Fruit fly (Drosophila melanogaster): Measurements from ENCODE around the gene CG4558.

Gene CG4558

DNA sequence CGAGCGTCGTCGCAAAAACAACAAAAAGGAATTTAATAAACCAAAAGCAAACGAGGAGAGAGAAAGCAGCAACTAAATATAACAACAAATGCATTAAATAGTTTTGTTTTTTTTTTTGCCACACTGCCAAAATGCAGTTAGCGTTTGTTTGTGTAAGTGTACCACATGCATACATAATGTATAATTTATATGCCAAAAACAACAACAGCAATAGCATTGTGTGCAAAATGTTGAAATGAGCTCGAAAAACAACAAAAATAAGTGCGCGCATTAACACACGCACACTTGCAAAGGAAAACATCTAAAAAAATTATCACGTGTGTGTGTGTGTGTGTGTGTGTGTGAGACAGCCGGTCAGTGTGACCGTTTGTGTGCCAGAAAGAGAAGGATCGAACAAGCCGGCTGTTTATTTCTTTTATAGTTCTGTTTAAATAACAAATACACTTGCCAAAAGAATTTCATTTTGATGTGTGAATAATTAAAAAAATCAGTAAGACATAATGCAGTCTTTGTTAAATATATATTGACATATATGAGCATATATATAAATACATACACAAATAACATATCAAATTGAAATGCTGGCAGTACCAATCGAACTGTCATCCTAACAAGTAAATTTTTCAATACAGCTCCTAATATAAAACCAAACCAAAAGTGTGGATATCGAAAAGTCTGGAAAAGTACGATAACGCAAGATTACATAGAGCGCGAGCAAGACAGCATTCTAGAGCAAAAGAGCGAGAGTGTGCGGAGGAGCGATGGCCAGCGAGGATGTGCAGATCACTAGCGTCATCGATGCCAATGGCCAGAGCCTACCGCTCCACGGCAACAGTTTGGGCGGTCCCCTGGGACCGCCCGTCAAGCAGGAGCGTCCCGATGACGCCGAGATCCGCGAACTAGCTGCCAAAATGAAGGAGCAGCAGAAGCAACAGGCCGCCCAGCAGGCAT is 19.3 kb downstream of the CG4558 start (continued):
- TF ChIP-seq tup (GFP tag; optimal IDR thresholded peaks at IDR 0.05) (no peak), CG12299 (tag; optimal IDR thresholded peaks at IDR 0.05) (no peak), rib (GFP tag; IDR thresholded peaks at IDR 0.05) (no peak), vnd (GFP tag; IDR thresholded peaks at IDR 0.05; ENCODE audit: partially characterized antibody) (no peak), CG7271 (tag; optimal IDR thresholded peaks at IDR 0.05) (no peak), Myb (GFP tag; optimal IDR thresholded peaks at IDR 0.05) (no peak), CG43689 (GFP tag; IDR thresholded peaks at IDR 0.05) (no peak), CG5180 (GFP tag; optimal IDR thresholded peaks at IDR 0.05) (no peak), scrt (GFP tag; optimal IDR thresholded peaks at IDR 0.05) (no peak), Poxn (GFP tag; IDR thresholded peaks at IDR 0.05) (no peak), CG15514 (GFP tag; optimal IDR thresholded peaks at IDR 0.05) (no peak), CG10565 (GFP tag; optimal IDR thresholded peaks at IDR 0.05) (no peak), Hsf (GFP tag; optimal IDR thresholded peaks at IDR 0.05) (no peak), CG34376 (GFP tag; optimal IDR thresholded peaks at IDR 0.05) (no peak), CG14710 (tag; optimal IDR thresholded peaks at IDR 0.05) (no peak), Med (GFP tag) (peak; percentile 31), MTF-1 (GFP tag; optimal IDR thresholded peaks at IDR 0.05; ENCODE audit: borderline replicate concordance) (no peak), Bdp1 (GFP tag; optimal IDR thresholded peaks at IDR 0.05) (no peak), ERR (GFP tag; optimal IDR thresholded peaks at IDR 0.05) (no peak), YL-1 (GFP tag; optimal IDR thresholded peaks at IDR 0.05) (no peak), onecut (GFP tag; IDR thresholded peaks at IDR 0.05) (no peak), z (GFP tag; IDR thresholded peaks at IDR 0.05) (0 out of 3 replicates have a peak, but pooled peaks have one; percentile 11), CG11696 (GFP tag; IDR thresholded peaks at IDR 0.05) (0 out of 2 replicates have a peak, but pooled peaks have one; percentile 4), kni (GFP tag; optimal IDR thresholded peaks at IDR 0.05) (no peak), Taf1 (GFP tag; IDR thresholded peaks at IDR 0.05) (no peak), CG18262 (tag; optimal IDR thresholded peaks at IDR 0.05) (no peak), grn (GFP tag; optimal IDR thresholded peaks at IDR 0.05) (no peak), Jarid2 (GFP tag; optimal IDR thresholded peaks at IDR 0.05) (no peak), CG10654 (GFP tag; optimal IDR thresholded peaks at IDR 0.05) (no peak), unpg (GFP tag; optimal IDR thresholded peaks at IDR 0.05) (no peak), hkb (optimal IDR thresholded peaks at IDR 0.05) (no peak), hkb (GFP tag; IDR thresholded peaks at IDR 0.05) (no peak), CG15479 (GFP tag; optimal IDR thresholded peaks at IDR 0.05) (no peak), phol (tag; optimal IDR thresholded peaks at IDR 0.05) (no peak), Xrp1 (GFP tag; IDR thresholded peaks at IDR 0.05) (0 out of 2 replicates have a peak, but pooled peaks have one; percentile 11), bab2 (GFP tag; optimal IDR thresholded peaks at IDR 0.05) (no peak), nmo (GFP tag; optimal IDR thresholded peaks at IDR 0.05) (no peak), Sry-δ (GFP tag; optimal IDR thresholded peaks at IDR 0.05) (no peak), NC2β (GFP tag; optimal IDR thresholded peaks at IDR 0.05) (no peak), Blimp-1 (GFP tag; optimal IDR thresholded peaks at IDR 0.05) (no peak), CG13296 (GFP tag; optimal IDR thresholded peaks at IDR 0.05) (no peak), hbn (GFP tag; IDR thresholded peaks at IDR 0.05; ENCODE audit: partially characterized antibody) (no peak), CG5953 (GFP tag; IDR thresholded peaks at IDR 0.05) (no peak), zfh2 (GFP tag; optimal IDR thresholded peaks at IDR 0.05) (no peak), CG9727 (GFP tag; optimal IDR thresholded peaks at IDR 0.05) (no peak), HLHmδ (GFP tag; optimal IDR thresholded peaks at IDR 0.05) (no peak), MBD-R2 (GFP tag; IDR thresholded peaks at IDR 0.05) (no peak), CG12155 (GFP tag; optimal IDR thresholded peaks at IDR 0.05) (no peak), her (GFP tag; optimal IDR thresholded peaks at IDR 0.05) (no peak)

All from whole organism, embryonic.